Worm (Caenorhabditis elegans) whole organism, mixed stage, embryonic: ENCODE results near the gene Y22D7AL.11.
A peak's percentile ranks its signal among the peaks of the same experiment; 100 is the strongest.

Source experiments
- M03D4.4 ChIP-seq: sonication (generic microtip); optimal IDR thresholded peaks from 2 replicates; lab custom pipeline; 2017; ENCODE audit warnings: mild to moderate bottlenecking, missing genetic modification characterization, missing compliant biosample characterization
- bed-3 ChIP-seq: fragments of 200-800 bp; sonication (Bioruptor generic); optimal IDR thresholded peaks from 3 replicates; lab custom pipeline; 2018; ENCODE audit warnings: mild to moderate bottlenecking, missing genetic modification characterization, moderate library complexity, missing compliant biosample characterization
- blmp-1 ChIP-seq: fragments of 150-350 bp; optimal IDR thresholded peaks from 2 replicates; lab custom pipeline; 2014; ENCODE audit warnings: missing biosample characterization, missing genetic modification characterization
- ceh-39 ChIP-seq: fragments of 150-350 bp; optimal IDR thresholded peaks from 2 replicates; lab custom pipeline; 2014; ENCODE audit warnings: missing biosample characterization, missing genetic modification characterization
- ceh-43 ChIP-seq: fragments of 200-800 bp; sonication (Bioruptor generic); optimal IDR thresholded peaks from 2 replicates; lab custom pipeline; 2018; ENCODE audit warnings: mild to moderate bottlenecking, missing genetic modification characterization, moderate library complexity, missing compliant biosample characterization
- ceh-83 ChIP-seq: fragments of 200-800 bp; sonication (Bioruptor generic); optimal IDR thresholded peaks from 2 replicates; lab custom pipeline; 2018; ENCODE audit warnings: mild to moderate bottlenecking, missing genetic modification characterization, missing compliant biosample characterization
- ces-1 ChIP-seq: fragments of 150-350 bp; optimal IDR thresholded peaks from 2 replicates; lab custom pipeline; 2014; ENCODE audit warnings: missing biosample characterization, missing genetic modification reagents, missing genetic modification characterization
- cnd-1 ChIP-seq: fragments of 200-800 bp; sonication (Bioruptor generic); optimal IDR thresholded peaks from 2 replicates; lab custom pipeline; 2018; ENCODE audit warnings: mild to moderate bottlenecking, missing genetic modification characterization, missing compliant biosample characterization
- drap-1 ChIP-seq: fragments of 200-800 bp; sonication (Bioruptor generic); optimal IDR thresholded peaks from 3 replicates; lab custom pipeline; 2018; ENCODE audit warnings: mild to moderate bottlenecking, missing genetic modification characterization, missing compliant biosample characterization
- elt-1 ChIP-seq: sonication (generic microtip); optimal IDR thresholded peaks from 2 replicates; lab custom pipeline; 2017; ENCODE audit warnings: missing genetic modification characterization, mild to moderate bottlenecking, missing compliant biosample characterization, antibody characterized with exemption, moderate library complexity, borderline replicate concordance; ENCODE audit not compliant: insufficient read depth
- elt-3 ChIP-seq: fragments of 150-350 bp; optimal IDR thresholded peaks from 2 replicates; lab custom pipeline; 2014; ENCODE audit warnings: missing biosample characterization, missing genetic modification characterization
- flh-1 ChIP-seq: fragments of 200-800 bp; sonication (Bioruptor generic); optimal IDR thresholded peaks from 2 replicates; lab custom pipeline; 2018; ENCODE audit warnings: mild to moderate bottlenecking, missing genetic modification characterization, moderate library complexity, missing compliant biosample characterization
- ham-2 ChIP-seq: fragments of 200-800 bp; sonication (Bioruptor generic); optimal IDR thresholded peaks from 2 replicates; lab custom pipeline; 2018; ENCODE audit warnings: mild to moderate bottlenecking, missing genetic modification characterization, missing compliant biosample characterization
- hlh-1 ChIP-seq: fragments of 150-350 bp; optimal IDR thresholded peaks from 2 replicates; lab custom pipeline; 2014; ENCODE audit warnings: missing biosample characterization, missing genetic modification reagents, missing genetic modification characterization
- lin-13 ChIP-seq: fragments of 150-350 bp; optimal IDR thresholded peaks from 2 replicates; lab custom pipeline; 2014; ENCODE audit warnings: missing biosample characterization, missing genetic modification characterization
- lin-32 ChIP-seq: fragments of 200-800 bp; sonication (Bioruptor generic); optimal IDR thresholded peaks from 2 replicates; lab custom pipeline; 2018; ENCODE audit warnings: mild to moderate bottlenecking, missing genetic modification characterization, missing compliant biosample characterization
- lsy-2 ChIP-seq: fragments of 150-350 bp; optimal IDR thresholded peaks from 2 replicates; lab custom pipeline; 2014; ENCODE audit warnings: missing biosample characterization, missing genetic modification characterization
- mab-5 ChIP-seq: fragments of 150-350 bp; optimal IDR thresholded peaks from 2 replicates; lab custom pipeline; 2014; ENCODE audit warnings: missing biosample characterization, missing genetic modification characterization
- mep-1 ChIP-seq: fragments of 150-350 bp; optimal IDR thresholded peaks from 2 replicates; lab custom pipeline; 2017; ENCODE audit warnings: missing biosample characterization, missing genetic modification reagents, missing genetic modification characterization, inconsistent platforms
- mls-2 ChIP-seq: sonication (generic microtip); optimal IDR thresholded peaks from 2 replicates; lab custom pipeline; 2016; ENCODE audit warnings: mild to moderate bottlenecking, missing genetic modification characterization, moderate library complexity, missing compliant biosample characterization
- nhr-12 ChIP-seq: fragments of 150-350 bp; optimal IDR thresholded peaks from 2 replicates; lab custom pipeline; 2014; ENCODE audit warnings: missing biosample characterization, missing genetic modification characterization
- nhr-2 ChIP-seq: fragments of 150-350 bp; optimal IDR thresholded peaks from 2 replicates; lab custom pipeline; 2014; ENCODE audit warnings: missing biosample characterization, missing genetic modification characterization
- nhr-237 ChIP-seq: fragments of 150-350 bp; optimal IDR thresholded peaks from 2 replicates; lab custom pipeline; 2014; ENCODE audit warnings: missing biosample characterization, missing genetic modification characterization
- nhr-28 ChIP-seq: fragments of 150-350 bp; optimal IDR thresholded peaks from 2 replicates; lab custom pipeline; 2014; ENCODE audit warnings: missing biosample characterization, missing genetic modification characterization
- nhr-76 ChIP-seq: sonication (generic microtip); optimal IDR thresholded peaks from 2 replicates; lab custom pipeline; 2017; ENCODE audit warnings: missing biosample characterization, missing genetic modification characterization
- pha-4 ChIP-seq: fragments of 150-350 bp; optimal IDR thresholded peaks from 2 replicates; lab custom pipeline; 2018; ENCODE audit warnings: missing biosample characterization, missing genetic modification reagents, missing genetic modification characterization
- sem-2 ChIP-seq: fragments of 200-800 bp; sonication (Bioruptor generic); optimal IDR thresholded peaks from 2 replicates; lab custom pipeline; 2018; ENCODE audit warnings: mild to moderate bottlenecking, missing genetic modification characterization, missing compliant biosample characterization
- snpc-4 ChIP-seq: fragments of 150-350 bp; optimal IDR thresholded peaks from 2 replicates; lab custom pipeline; 2014; ENCODE audit warnings: missing biosample characterization, missing genetic modification characterization
- sptf-1 ChIP-seq: sonication (generic microtip); optimal IDR thresholded peaks from 2 replicates; lab custom pipeline; 2017; ENCODE audit warnings: mild to moderate bottlenecking, missing genetic modification characterization, moderate library complexity, missing compliant biosample characterization
- tbx-8 ChIP-seq: fragments of 200-800 bp; sonication (Bioruptor generic); optimal IDR thresholded peaks from 2 replicates; lab custom pipeline; 2018; ENCODE audit warnings: mild to moderate bottlenecking, missing genetic modification characterization, moderate library complexity, missing compliant biosample characterization
- unc-120 ChIP-seq: sonication (generic microtip); optimal IDR thresholded peaks from 2 replicates; lab custom pipeline; 2017; ENCODE audit warnings: missing genetic modification characterization, missing compliant biosample characterization; ENCODE audit not compliant: poor library complexity, severe bottlenecking
- unc-39 ChIP-seq: fragments of 150-350 bp; optimal IDR thresholded peaks from 2 replicates; lab custom pipeline; 2014; ENCODE audit warnings: missing biosample characterization, missing genetic modification characterization
- unc-62 ChIP-seq: fragments of 150-350 bp; optimal IDR thresholded peaks from 2 replicates; lab custom pipeline; 2014; ENCODE audit warnings: missing biosample characterization, missing genetic modification reagents, missing genetic modification characterization
- zip-8 ChIP-seq: fragments of 150-350 bp; optimal IDR thresholded peaks from 2 replicates; lab custom pipeline; 2014; ENCODE audit warnings: missing biosample characterization, missing genetic modification characterization
- ztf-11 ChIP-seq: fragments of 150-350 bp; optimal IDR thresholded peaks from 2 replicates; lab custom pipeline; 2014; ENCODE audit warnings: missing biosample characterization, missing genetic modification characterization

Gene Y22D7AL.11

DNA sequence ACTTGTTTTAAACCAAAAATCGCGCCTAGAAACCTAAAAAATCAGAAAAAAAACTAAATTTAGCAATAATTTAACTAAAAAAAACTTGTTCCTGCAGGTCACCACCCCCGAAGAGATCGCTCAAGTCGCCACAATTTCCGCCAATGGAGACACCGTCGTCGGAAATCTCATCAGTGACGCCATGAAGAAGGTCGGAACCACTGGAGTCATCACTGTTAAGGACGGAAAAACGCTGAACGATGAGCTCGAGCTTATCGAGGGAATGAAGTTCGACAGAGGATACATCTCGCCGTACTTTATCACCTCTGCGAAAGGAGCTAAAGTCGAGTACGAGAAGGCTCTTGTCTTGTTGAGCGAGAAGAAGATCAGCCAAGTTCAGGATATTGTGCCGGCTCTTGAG, 12.8 kb downstream of the Y22D7AL.11 start:
- TF ChIP-seq hlh-1 (tag; lab: Kevin White, UChicago) (no peak), mep-1 (no peak), lsy-2 (tag; lab: Kevin White, UChicago) (no peak), sem-2 (GFP tag; lab: Kevin White, UChicago) (no peak), ham-2 (no peak), nhr-12 (tag; lab: Kevin White, UChicago) (no peak), ceh-83 (GFP tag; lab: Kevin White, UChicago) (no peak), elt-3 (no peak), ces-1 (GFP tag; lab: Kevin White, UChicago) (no peak), nhr-2 (no peak), unc-62 (no peak), nhr-28 (no peak), nhr-76 (tag; lab: Kevin White, UChicago) (no peak), drap-1 (GFP tag; lab: Kevin White, UChicago) (no peak), pha-4 (tag; lab: Kevin White, UChicago) (no peak), unc-120 (tag; lab: Kevin White, UChicago) (no peak), lin-32 (no peak), cnd-1 (tag; lab: Kevin White, UChicago) (no peak)

- no peak for TF ChIP-seq unc-62
- no peak for TF ChIP-seq ceh-83 (GFP tag; lab: Kevin White, UChicago)
- no peak for TF ChIP-seq nhr-76 (tag; lab: Kevin White, UChicago)
- no peak for TF ChIP-seq ceh-39
- no peak for TF ChIP-seq unc-39 (tag; lab: Kevin White, UChicago)
- TF ChIP-seq lin-13 (tag; lab: Kevin White, UChicago), result no peak
- no peak for TF ChIP-seq elt-1 (tag; lab: Kevin White, UChicago)
- no peak for TF ChIP-seq pha-4 (tag; lab: Kevin White, UChicago)
- no peak for TF ChIP-seq lin-32
- no peak for TF ChIP-seq elt-3
- TF ChIP-seq ceh-43 (GFP tag; lab: Kevin White, UChicago), result no peak
- TF ChIP-seq zip-8 (tag; lab: Kevin White, UChicago), result no peak
- TF ChIP-seq bed-3 (GFP tag; lab: Kevin White, UChicago), result no peak
- TF ChIP-seq nhr-28, result no peak
- no peak for TF ChIP-seq M03D4.4
- TF ChIP-seq ces-1 (GFP tag; lab: Kevin White, UChicago), result no peak
- TF ChIP-seq mep-1, result no peak
- no peak for TF ChIP-seq blmp-1 (tag; lab: Kevin White, UChicago)
- no peak for TF ChIP-seq mab-5 (tag; lab: Kevin White, UChicago)
Observed at ce11 chrIII:1619890-1620289, 14.3 kb downstream of the Y22D7AL.11 start.

DNA sequence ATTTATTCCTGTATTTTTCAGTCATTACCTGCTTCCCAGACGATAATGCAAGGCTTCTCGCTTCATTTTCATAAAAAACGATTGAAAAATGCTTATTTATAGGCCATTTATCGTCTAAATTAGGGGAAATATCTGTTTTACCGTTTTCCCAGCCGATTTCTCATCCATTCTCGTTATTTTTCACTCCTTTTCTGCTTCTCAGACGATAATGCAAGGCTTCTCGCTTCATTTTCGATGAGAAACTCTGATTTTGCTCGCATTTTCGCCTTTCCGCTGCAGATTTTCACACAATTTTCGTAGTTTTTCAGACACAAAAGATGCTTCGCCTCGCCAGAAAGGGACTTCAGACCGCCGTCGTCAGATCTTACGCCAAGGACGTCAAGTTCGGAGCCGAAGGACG, 14.7 kb downstream of the Y22D7AL.11 start, which contains the start of gene hsp-60:
hsp-60 (plus strand) TSS at position 301 of the 400 bp plus-strand sequence.
- TF ChIP-seq ham-2 (no peak), mls-2 (no peak), nhr-12 (tag; lab: Kevin White, UChicago) (no peak), nhr-2 (no peak), nhr-28 (no peak), unc-62 (no peak), ceh-43 (GFP tag; lab: Kevin White, UChicago) (no peak), bed-3 (GFP tag; lab: Kevin White, UChicago) (no peak), snpc-4 (tag; lab: Kevin White, UChicago) (no peak), ceh-83 (GFP tag; lab: Kevin White, UChicago) (no peak), mep-1 (no peak), lin-32 (no peak), nhr-76 (tag; lab: Kevin White, UChicago) (no peak), nhr-237 (tag; lab: Kevin White, UChicago) (no peak), cnd-1 (tag; lab: Kevin White, UChicago) (no peak), sem-2 (GFP tag; lab: Kevin White, UChicago) (no peak)
- TF ChIP-seq, all 35 proteins: peak for 0

ce11 chrIII:1618915-1619314, 15.3 kb downstream of the Y22D7AL.11 start, which contains the start of gene Y22D7AL.10:
Gene Y22D7AL.10, minus strand, starts transcription at chrIII:1618929.
- TF ChIP-seq zip-8 (tag; lab: Kevin White, UChicago), result no peak
- peak; percentile 88 for TF ChIP-seq mab-5 (tag; lab: Kevin White, UChicago)
- TF ChIP-seq nhr-76 (tag; lab: Kevin White, UChicago), result peak; percentile 74
- TF ChIP-seq mls-2, result peak; percentile 92
- no peak for TF ChIP-seq elt-3
- peak; percentile 77 for TF ChIP-seq bed-3 (GFP tag; lab: Kevin White, UChicago)
- peak; percentile 84 for TF ChIP-seq ceh-83 (GFP tag; lab: Kevin White, UChicago)
- TF ChIP-seq drap-1 (GFP tag; lab: Kevin White, UChicago), result peak; percentile 89
- TF ChIP-seq pha-4 (tag; lab: Kevin White, UChicago), result peak; percentile 91
- peak; percentile 88 for TF ChIP-seq ceh-39
- TF ChIP-seq elt-1 (tag; lab: Kevin White, UChicago), result peak; percentile 62
- peak; percentile 90 for TF ChIP-seq M03D4.4
- peak; percentile 65 for TF ChIP-seq sem-2 (GFP tag; lab: Kevin White, UChicago)
- TF ChIP-seq unc-39 (tag; lab: Kevin White, UChicago), result peak; percentile 7
- TF ChIP-seq lsy-2 (tag; lab: Kevin White, UChicago), result peak; percentile 94
- peak; percentile 96 for TF ChIP-seq sptf-1 (tag; lab: Kevin White, UChicago)
- peak; percentile 88 for TF ChIP-seq unc-120 (tag; lab: Kevin White, UChicago)
- TF ChIP-seq ceh-43 (GFP tag; lab: Kevin White, UChicago), result peak; percentile 87
- peak; percentile 99 for TF ChIP-seq lin-13 (tag; lab: Kevin White, UChicago)
- TF ChIP-seq tbx-8 (GFP tag; lab: Kevin White, UChicago), result peak; percentile 80
- peak; percentile 97 for TF ChIP-seq mep-1
- TF ChIP-seq cnd-1 (tag; lab: Kevin White, UChicago), result peak; percentile 84
- peak; percentile 61 for TF ChIP-seq nhr-2
- peak; percentile 90 for TF ChIP-seq ztf-11 (tag; lab: Kevin White, UChicago)
- TF ChIP-seq nhr-237 (tag; lab: Kevin White, UChicago), result peak; percentile 93
- TF ChIP-seq snpc-4 (tag; lab: Kevin White, UChicago), result no peak
- peak; percentile 30 for TF ChIP-seq flh-1 (GFP tag; lab: Kevin White, UChicago)
- TF ChIP-seq ham-2, result peak; percentile 80
- peak; percentile 81 for TF ChIP-seq nhr-12 (tag; lab: Kevin White, UChicago)
- TF ChIP-seq blmp-1 (tag; lab: Kevin White, UChicago), result peak; percentile 85
- TF ChIP-seq unc-62, result peak; percentile 49
- peak; percentile 90 for TF ChIP-seq ces-1 (GFP tag; lab: Kevin White, UChicago)
- no peak for TF ChIP-seq nhr-28
- TF ChIP-seq lin-32, result peak; percentile 13
- TF ChIP-seq hlh-1 (tag; lab: Kevin White, UChicago), result peak; percentile 63
